Worm (Caenorhabditis elegans): ENCODE data around the gene wht-8.
A peak's percentile ranks its signal among the peaks of the same experiment; 100 is the strongest.

Gene wht-8

DNA sequence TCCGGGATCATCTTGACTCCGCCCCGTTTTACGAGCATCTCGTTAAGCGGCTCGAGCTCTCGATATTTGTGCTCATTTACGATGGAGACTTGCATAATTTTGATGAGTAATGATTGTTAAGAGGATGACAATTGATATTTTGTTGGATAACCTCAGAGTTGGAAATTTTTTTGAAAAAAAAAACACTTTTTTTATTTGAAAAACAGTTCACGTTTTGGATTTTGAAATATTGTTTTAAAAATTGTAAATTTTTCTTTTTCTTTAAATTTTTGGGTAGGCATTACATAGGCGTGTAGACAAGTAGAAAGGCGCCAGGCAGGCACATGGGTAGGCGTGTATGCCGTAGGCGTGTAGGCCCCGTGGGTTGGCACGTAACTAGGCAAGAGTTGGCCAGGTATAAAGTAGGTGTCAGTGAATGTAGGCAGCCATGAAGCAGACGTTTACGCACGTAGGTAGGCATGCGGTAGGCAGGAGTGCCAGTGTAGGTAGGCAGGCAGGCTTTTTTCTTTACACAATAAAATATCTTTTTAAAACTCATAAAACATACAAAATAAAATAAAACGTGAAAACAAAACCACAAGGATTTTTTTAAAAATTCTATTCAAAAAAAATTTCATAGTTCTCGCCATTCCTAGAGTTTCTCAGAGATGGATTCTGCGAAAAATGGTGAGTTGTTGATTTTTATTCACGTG, at the start of gene wht-8, which contains the start of gene tbx-34:
TSS of gene wht-8 (plus strand) at position 642 of the 692 bp plus-strand sequence.
TSS of gene tbx-34 (minus strand) at position 101 of the 692 bp plus-strand sequence.
- TF ChIP-seq dao-5 (tag; optimal IDR thresholded peaks at IDR 0.05) (no peak), W03F9.2 (tag; optimal IDR thresholded peaks at IDR 0.05) (no peak), him-1 (tag; optimal IDR thresholded peaks at IDR 0.05) (no peak)

ce11 chrIII:11169680-11170079, 48.9 kb upstream of the wht-8 start:
- TF ChIP-seq him-1 (tag; optimal IDR thresholded peaks at IDR 0.05) (no peak), dao-5 (tag; optimal IDR thresholded peaks at IDR 0.05) (no peak), W03F9.2 (tag; optimal IDR thresholded peaks at IDR 0.05) (no peak)

ce11 chrIII:11170509-11170908, 48.1 kb upstream of the wht-8 start:
- TF ChIP-seq him-1 (tag; optimal IDR thresholded peaks at IDR 0.05) (no peak), W03F9.2 (tag; optimal IDR thresholded peaks at IDR 0.05) (no peak), dao-5 (tag; optimal IDR thresholded peaks at IDR 0.05) (no peak)

ce11 chrIII:11172232-11172713, 46.3 kb upstream of the wht-8 start:
- TF ChIP-seq dao-5 (tag; optimal IDR thresholded peaks at IDR 0.05) (no peak), him-1 (tag; optimal IDR thresholded peaks at IDR 0.05) (no peak), W03F9.2 (tag; optimal IDR thresholded peaks at IDR 0.05) (no peak)

DNA sequence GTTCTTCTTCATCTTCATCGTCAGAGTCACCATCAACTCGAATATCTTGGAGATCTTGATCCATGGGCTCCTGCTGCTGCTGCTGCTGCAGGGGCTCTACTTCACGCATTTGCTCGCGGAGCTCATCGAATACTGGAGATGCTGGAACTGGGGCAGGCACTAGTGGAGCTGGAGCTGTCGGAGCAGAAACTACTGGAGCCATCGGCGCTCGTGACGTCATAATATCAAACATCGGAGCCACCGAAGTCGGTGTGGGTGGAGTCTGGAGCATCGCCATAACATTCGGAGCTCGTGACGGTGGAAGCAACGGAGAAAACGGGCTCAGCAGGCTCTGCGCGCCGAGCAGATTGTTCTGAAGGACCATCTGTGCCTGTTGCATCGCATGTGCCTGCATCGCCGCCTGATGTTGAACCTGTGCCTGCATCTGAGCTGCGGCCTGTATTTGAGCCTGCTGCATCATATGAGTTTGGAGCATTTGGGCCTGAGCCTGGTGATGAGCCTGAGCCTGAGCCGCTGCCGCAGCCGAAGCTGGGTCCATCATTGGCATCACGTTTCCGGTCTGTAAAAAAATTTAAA, 42.9 kb upstream of the wht-8 start:
- TF ChIP-seq him-1 (tag; optimal IDR thresholded peaks at IDR 0.05) (no peak), dao-5 (tag; optimal IDR thresholded peaks at IDR 0.05) (no peak), W03F9.2 (tag; optimal IDR thresholded peaks at IDR 0.05) (no peak)

- TF ChIP-seq him-1 (tag; optimal IDR thresholded peaks at IDR 0.05) (peak; percentile 51), W03F9.2 (tag; optimal IDR thresholded peaks at IDR 0.05) (no peak), dao-5 (tag; optimal IDR thresholded peaks at IDR 0.05) (peak; percentile 35)
Measured at ce11 chrIII:11185483-11186115, 33.0 kb upstream of the wht-8 start.

- TF ChIP-seq him-1 (tag; optimal IDR thresholded peaks at IDR 0.05) = no peak
- no peak for TF ChIP-seq W03F9.2 (tag; optimal IDR thresholded peaks at IDR 0.05)
- TF ChIP-seq dao-5 (tag; optimal IDR thresholded peaks at IDR 0.05) = no peak
Measured at ce11 chrIII:11188132-11188531, 30.5 kb upstream of the wht-8 start.

- TF ChIP-seq W03F9.2 (tag; optimal IDR thresholded peaks at IDR 0.05) (no peak), him-1 (tag; optimal IDR thresholded peaks at IDR 0.05) (no peak), dao-5 (tag; optimal IDR thresholded peaks at IDR 0.05) (no peak)
Measured at ce11 chrIII:11193251-11193650, 25.3 kb upstream of the wht-8 start.

ce11 chrIII:11194123-11194522, 24.5 kb upstream of the wht-8 start:
- TF ChIP-seq him-1 (tag; optimal IDR thresholded peaks at IDR 0.05) (no peak), dao-5 (tag; optimal IDR thresholded peaks at IDR 0.05) (no peak), W03F9.2 (tag; optimal IDR thresholded peaks at IDR 0.05) (no peak)

DNA sequence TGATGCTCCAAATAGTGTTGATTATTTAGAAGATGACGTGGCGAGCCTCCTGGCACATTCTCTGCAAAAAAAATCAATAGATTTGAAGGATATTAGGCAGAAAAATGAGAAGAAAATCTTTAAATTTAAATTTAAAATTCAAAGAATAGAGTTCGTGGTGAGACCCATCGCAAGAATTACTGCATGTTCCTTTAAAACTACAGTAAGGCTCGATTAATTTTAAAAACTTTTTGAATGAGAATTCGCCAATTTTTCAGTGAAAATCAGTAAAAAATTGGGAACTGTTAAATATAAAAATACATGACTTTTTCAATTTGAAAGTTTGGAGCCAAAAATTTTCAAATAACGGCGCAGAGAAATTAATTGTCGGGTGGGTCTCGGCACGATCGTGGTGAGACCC, 23.5 kb upstream of the wht-8 start, which contains the start of gene tra-1:
TSS of gene tra-1 (minus strand) at position 62 of the 400 bp plus-strand sequence.
- no peak for TF ChIP-seq him-1 (tag; optimal IDR thresholded peaks at IDR 0.05)

DNA sequence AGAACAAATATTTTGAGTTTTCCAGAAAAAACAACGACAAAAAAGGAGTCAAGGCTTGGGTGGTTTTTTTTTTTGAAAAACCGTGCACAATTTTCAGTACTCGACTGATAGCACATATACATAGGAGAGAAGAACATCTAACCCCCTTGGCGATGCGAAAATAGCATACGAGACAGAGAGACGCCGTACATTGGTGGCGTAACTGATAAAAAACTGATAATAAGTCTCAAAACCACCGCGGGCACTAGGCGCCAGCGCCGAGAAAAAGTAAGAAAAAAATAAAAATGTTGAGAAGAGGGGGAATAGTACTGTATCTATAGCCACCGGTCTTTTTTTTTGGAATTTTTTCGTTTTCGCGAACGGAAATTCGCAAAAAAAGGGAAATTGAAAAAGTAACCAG, 23.0 kb upstream of the wht-8 start:
- TF ChIP-seq him-1 (tag; optimal IDR thresholded peaks at IDR 0.05) = no peak

- TF ChIP-seq W03F9.2 (tag; optimal IDR thresholded peaks at IDR 0.05) = no peak
Measured at ce11 chrIII:11197327-11197726, 21.3 kb upstream of the wht-8 start.

ce11 chrIII:11200879-11201518, 17.6 kb upstream of the wht-8 start:
- peak; percentile 26 for TF ChIP-seq him-1 (tag; optimal IDR thresholded peaks at IDR 0.05)
- TF ChIP-seq dao-5 (tag; optimal IDR thresholded peaks at IDR 0.05) = no peak
- TF ChIP-seq W03F9.2 (tag; optimal IDR thresholded peaks at IDR 0.05) = no peak

ce11 chrIII:11202992-11203391, 15.6 kb upstream of the wht-8 start:
- TF ChIP-seq dao-5 (tag; optimal IDR thresholded peaks at IDR 0.05) = no peak
- TF ChIP-seq W03F9.2 (tag; optimal IDR thresholded peaks at IDR 0.05) = no peak
- peak; percentile 77 for TF ChIP-seq him-1 (tag; optimal IDR thresholded peaks at IDR 0.05)

All from whole organism, L4/young adult.